Worm (Caenorhabditis elegans) whole organism, L2 larva: ENCODE data around the gene magu-1.

Experiments
- C34F6.9 ChIP-seq: fragments of 150-350 bp; optimal IDR thresholded peaks from 2 replicates; lab custom pipeline; 2014; ENCODE audit warnings: missing biosample characterization, missing genetic modification characterization
- F13H6.1 ChIP-seq: sonication (generic microtip); optimal IDR thresholded peaks from 2 replicates; lab custom pipeline; 2016; ENCODE audit warnings: missing genetic modification characterization, missing compliant biosample characterization
- R02D3.7 ChIP-seq: fragments of 150-350 bp; optimal IDR thresholded peaks from 2 replicates; lab custom pipeline; 2014; ENCODE audit warnings: missing biosample characterization, missing genetic modification characterization
- alr-1 ChIP-seq: fragments of 150-350 bp; optimal IDR thresholded peaks from 2 replicates; lab custom pipeline; 2014; ENCODE audit warnings: missing biosample characterization, missing genetic modification characterization
- aly-2 ChIP-seq: fragments of 150-350 bp; optimal IDR thresholded peaks from 2 replicates; lab custom pipeline; 2014; ENCODE audit warnings: missing biosample characterization, missing genetic modification characterization
- ama-1 ChIP-seq: fragments of 150-350 bp; optimal IDR thresholded peaks from 2 replicates; lab custom pipeline; 2018; ENCODE audit warnings: inconsistent platforms
- blmp-1 ChIP-seq: sonication (generic microtip); optimal IDR thresholded peaks from 2 replicates; lab custom pipeline; 2017; ENCODE audit warnings: missing genetic modification characterization, mild to moderate bottlenecking, missing compliant biosample characterization, antibody characterized with exemption, moderate library complexity; ENCODE audit not compliant: insufficient read depth
- ceh-16 ChIP-seq: fragments of 150-350 bp; optimal IDR thresholded peaks from 2 replicates; lab custom pipeline; 2014; ENCODE audit warnings: missing biosample characterization, missing genetic modification characterization
- ceh-82 ChIP-seq: fragments of 150-350 bp; optimal IDR thresholded peaks from 2 replicates; lab custom pipeline; 2014; ENCODE audit warnings: missing biosample characterization, missing genetic modification characterization
- egl-27 ChIP-seq: sonication (generic microtip); optimal IDR thresholded peaks from 3 replicates; lab custom pipeline; 2017; ENCODE audit warnings: missing biosample characterization, missing genetic modification reagents, missing genetic modification characterization
- elt-3 ChIP-seq: sonication (generic microtip); optimal IDR thresholded peaks from 2 replicates; lab custom pipeline; 2017; ENCODE audit warnings: missing biosample characterization, missing genetic modification characterization
- fos-1 ChIP-seq: fragments of 150-350 bp; optimal IDR thresholded peaks from 2 replicates; lab custom pipeline; 2014; ENCODE audit warnings: missing biosample characterization, missing genetic modification characterization
- gmeb-1 ChIP-seq: fragments of 150-350 bp; optimal IDR thresholded peaks from 2 replicates; lab custom pipeline; 2014; ENCODE audit warnings: missing biosample characterization, missing genetic modification characterization
- lin-11 ChIP-seq: fragments of 150-350 bp; sonication (generic microtip); optimal IDR thresholded peaks from 2 replicates; lab custom pipeline; 2014; ENCODE audit warnings: missing biosample characterization, missing genetic modification characterization, inconsistent platforms, mixed read lengths
- lin-39 ChIP-seq: fragments of 150-350 bp; optimal IDR thresholded peaks from 2 replicates; lab custom pipeline; 2014; ENCODE audit warnings: missing biosample characterization, missing genetic modification reagents, missing genetic modification characterization
- lsy-2 ChIP-seq, 2 experiments: fragments of 150-350 bp in 1 of 2; sonication (generic microtip) in 1 of 2; optimal IDR thresholded peaks; 2 replicates each; lab custom pipeline; 2014 to 2017; ENCODE audit warnings: missing biosample characterization in 2 of 2, missing genetic modification characterization in 2 of 2
- mbf-1 ChIP-seq: sonication (generic microtip); optimal IDR thresholded peaks from 2 replicates; lab custom pipeline; 2017; ENCODE audit warnings: missing biosample characterization, missing genetic modification characterization
- mdl-1 ChIP-seq, 2 experiments: fragments of 150-350 bp in 1 of 2; sonication (generic microtip) in 1 of 2; optimal IDR thresholded peaks; 2 replicates each; lab custom pipeline; 2017; ENCODE audit warnings: missing biosample characterization in 2 of 2, missing genetic modification characterization in 2 of 2
- nhr-10 ChIP-seq: sonication (generic microtip); optimal IDR thresholded peaks from 2 replicates; lab custom pipeline; 2017; ENCODE audit warnings: missing biosample characterization, missing genetic modification characterization
- nhr-11 ChIP-seq: fragments of 150-350 bp; optimal IDR thresholded peaks from 2 replicates; lab custom pipeline; 2014; ENCODE audit warnings: missing biosample characterization, missing genetic modification characterization
- nhr-12 ChIP-seq: fragments of 150-350 bp; optimal IDR thresholded peaks from 2 replicates; lab custom pipeline; 2014; ENCODE audit warnings: missing biosample characterization, missing genetic modification characterization
- nhr-21 ChIP-seq: fragments of 150-350 bp; optimal IDR thresholded peaks from 2 replicates; lab custom pipeline; 2014; ENCODE audit warnings: missing biosample characterization, missing genetic modification characterization
- nhr-6 ChIP-seq: fragments of 150-350 bp; optimal IDR thresholded peaks from 2 replicates; lab custom pipeline; 2014; ENCODE audit warnings: missing biosample characterization, missing genetic modification characterization
- nhr-77 ChIP-seq: fragments of 150-350 bp; optimal IDR thresholded peaks from 2 replicates; lab custom pipeline; 2014; ENCODE audit warnings: missing biosample characterization, missing genetic modification characterization
- peb-1 ChIP-seq: fragments of 150-350 bp; optimal IDR thresholded peaks from 2 replicates; lab custom pipeline; 2014; ENCODE audit warnings: missing biosample characterization, missing genetic modification characterization
- sem-4 ChIP-seq: fragments of 150-350 bp; optimal IDR thresholded peaks from 2 replicates; lab custom pipeline; 2014; ENCODE audit warnings: missing biosample characterization, missing genetic modification reagents, missing genetic modification characterization
- skn-1 ChIP-seq: sonication (generic microtip); optimal IDR thresholded peaks from 2 replicates; lab custom pipeline; 2017; ENCODE audit warnings: missing biosample characterization, missing genetic modification characterization
- sma-3 ChIP-seq: sonication (generic microtip); optimal IDR thresholded peaks from 2 replicates; lab custom pipeline; 2016; ENCODE audit warnings: missing genetic modification reagents, missing genetic modification characterization, missing compliant biosample characterization
- sma-9 ChIP-seq, 2 experiments: fragments of 150-350 bp in 1 of 2; sonication (generic microtip) in 1 of 2; optimal IDR thresholded peaks; 2 replicates each; lab custom pipeline; 2014 to 2016; ENCODE audit warnings: missing genetic modification characterization in 2 of 2, mild to moderate bottlenecking in 1 of 2, missing biosample characterization in 1 of 2, missing compliant biosample characterization in 1 of 2, missing genetic modification reagents in 1 of 2, moderate library complexity in 1 of 2
- snpc-4 ChIP-seq: fragments of 150-350 bp; optimal IDR thresholded peaks from 2 replicates; lab custom pipeline; 2014; ENCODE audit warnings: missing biosample characterization, missing genetic modification characterization
- unc-39 ChIP-seq: fragments of 150-350 bp; optimal IDR thresholded peaks from 2 replicates; lab custom pipeline; 2014; ENCODE audit warnings: missing biosample characterization, missing genetic modification characterization
- unc-55 ChIP-seq: fragments of 150-350 bp; sonication (generic microtip); optimal IDR thresholded peaks from 3 replicates; lab custom pipeline; 2014; ENCODE audit warnings: missing biosample characterization, missing genetic modification reagents, missing genetic modification characterization
- ztf-4 ChIP-seq: fragments of 150-350 bp; optimal IDR thresholded peaks from 2 replicates; lab custom pipeline; 2014; ENCODE audit warnings: missing biosample characterization, missing genetic modification characterization

The magu-1 gene

DNA sequence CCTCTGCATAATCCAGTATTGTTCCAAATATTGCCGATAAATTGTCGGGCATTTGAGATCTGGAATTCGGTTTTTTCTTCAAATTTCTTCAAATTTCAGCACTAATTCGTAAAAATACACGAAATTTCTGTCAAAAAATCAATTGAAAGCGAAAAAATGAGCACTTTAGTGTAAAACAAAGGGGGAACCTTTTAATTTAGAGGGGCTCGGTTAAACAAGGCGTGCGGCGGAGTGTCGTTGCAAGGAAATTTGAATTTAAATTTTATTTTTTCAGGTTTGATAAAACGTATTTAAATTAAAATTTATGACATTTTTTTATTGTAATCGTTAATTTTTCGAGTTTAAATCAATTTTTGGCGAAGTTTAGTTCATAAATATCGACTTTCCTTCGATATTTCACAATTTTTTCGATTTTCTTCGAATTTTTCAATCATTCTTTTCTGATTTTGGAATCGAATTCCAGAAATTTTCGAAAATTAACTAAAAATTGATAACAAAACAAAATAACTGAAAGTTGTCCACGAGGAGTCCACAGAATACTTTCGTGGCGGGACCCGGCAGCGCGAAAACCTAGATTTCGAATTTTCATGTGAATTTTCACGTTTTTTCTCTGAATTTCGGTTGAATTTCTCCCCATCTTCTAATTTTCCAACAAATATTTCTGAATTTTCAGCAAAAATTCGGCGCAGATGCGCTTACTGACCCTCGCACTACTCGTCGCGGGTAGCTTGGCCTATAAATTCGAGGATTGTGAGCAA is at the start of gene magu-1, which contains the start of gene nemp-1:
magu-1 (minus strand) TSS at position 59 of the 758 bp plus-strand sequence.
nemp-1 (plus strand) TSS at position 674 of the 758 bp plus-strand sequence.
- TF ChIP-seq gmeb-1 (tag; lab: Kevin White, UChicago), result no peak
- no peak for TF ChIP-seq sma-3 (GFP tag; lab: Kevin White, UChicago)
- no peak for TF ChIP-seq nhr-77 (tag; lab: Kevin White, UChicago)
- no peak for TF ChIP-seq blmp-1 (tag; lab: Kevin White, UChicago)
- no peak for TF ChIP-seq R02D3.7 (tag; lab: Kevin White, UChicago)
- no peak for TF ChIP-seq nhr-11 (tag; lab: Kevin White, UChicago)
- TF ChIP-seq lsy-2 (tag; optimal IDR thresholded peaks at IDR 0.05; lab: Kevin White, UChicago), result peak in 1 of 2 experiments; percentile 16
- TF ChIP-seq unc-55 (GFP tag; lab: Kevin White, UChicago), result peak; percentile 46
- no peak for TF ChIP-seq egl-27 (tag; lab: Kevin White, UChicago)
- no peak for TF ChIP-seq nhr-12
- TF ChIP-seq fos-1 (tag; lab: Kevin White, UChicago), result no peak
- TF ChIP-seq sem-4 (tag; lab: Kevin White, UChicago), result no peak
- TF ChIP-seq sma-9 (GFP tag; optimal IDR thresholded peaks at IDR 0.05; lab: Kevin White, UChicago), result no peak
- no peak for TF ChIP-seq sma-9 (tag; optimal IDR thresholded peaks at IDR 0.05; lab: Kevin White, UChicago)
- TF ChIP-seq, all 48 proteins: peak for 2

ce11 chrIII:513360-513759 is 41.9 kb upstream of the magu-1 start:
- no peak for TF ChIP-seq ama-1 (lab: Kevin White, UChicago)

DNA sequence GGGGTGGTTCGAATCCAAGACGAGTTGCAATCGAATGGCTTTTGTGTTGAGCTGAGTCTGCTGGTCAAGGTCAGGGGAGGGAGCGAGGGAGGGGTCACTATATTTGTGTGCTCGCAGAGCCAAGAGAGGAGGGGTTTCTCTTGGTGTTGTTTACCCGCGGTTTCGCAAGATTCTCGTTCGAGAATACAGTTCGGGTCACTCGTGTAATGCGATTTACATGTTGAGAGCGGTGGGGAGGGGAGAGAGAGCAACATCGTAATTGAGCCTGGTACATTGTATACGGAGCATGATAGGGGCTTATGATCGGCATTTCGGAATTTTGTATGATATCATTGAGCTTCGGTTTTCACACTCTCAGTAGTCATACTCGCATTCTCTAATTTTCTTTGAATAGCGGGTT is 40.6 kb upstream of the magu-1 start, which contains the start of gene F30H5.3:
F30H5.3 (minus strand) TSS at position 101 of the 400 bp plus-strand sequence.
- TF ChIP-seq ceh-82 (tag; lab: Kevin White, UChicago) (no peak), mdl-1 (tag; optimal IDR thresholded peaks at IDR 0.05; lab: Kevin White, UChicago) (no peak), unc-39 (no peak), snpc-4 (tag; lab: Kevin White, UChicago) (no peak), ceh-16 (tag; lab: Kevin White, UChicago) (no peak), peb-1 (tag; lab: Kevin White, UChicago) (no peak), skn-1 (tag; lab: Kevin White, UChicago) (no peak), ztf-4 (tag; lab: Kevin White, UChicago) (no peak), nhr-21 (tag; lab: Kevin White, UChicago) (no peak), egl-27 (tag; lab: Kevin White, UChicago) (no peak), alr-1 (tag; lab: Kevin White, UChicago) (no peak), lin-39 (tag; lab: Kevin White, UChicago) (no peak), nhr-12 (no peak)

ce11 chrIII:509045-509444 is 37.5 kb upstream of the magu-1 start:
- TF ChIP-seq elt-3 (tag; lab: Kevin White, UChicago) (no peak), gmeb-1 (tag; lab: Kevin White, UChicago) (no peak), mbf-1 (no peak), C34F6.9 (no peak), fos-1 (tag; lab: Kevin White, UChicago) (no peak), nhr-6 (tag; lab: Kevin White, UChicago) (no peak), nhr-21 (tag; lab: Kevin White, UChicago) (no peak), aly-2 (tag; lab: Kevin White, UChicago) (no peak), sma-3 (GFP tag; lab: Kevin White, UChicago) (no peak), lin-11 (tag; lab: Kevin White, UChicago) (no peak), snpc-4 (tag; lab: Kevin White, UChicago) (no peak), ama-1 (lab: Kevin White, UChicago) (no peak), F13H6.1 (tag; lab: Kevin White, UChicago) (no peak), unc-55 (GFP tag; lab: Kevin White, UChicago) (no peak), nhr-10 (tag; lab: Kevin White, UChicago) (no peak)
